Fruit fly (Drosophila melanogaster) whole organism, embryonic: ENCODE data around the gene BCAS2.
A peak's percentile ranks its signal among the peaks of the same experiment; 100 is the strongest.

Source experiments
- Atf-2 ChIP-seq: fragments of 200-800 bp; sonication (Bioruptor generic); optimal IDR thresholded peaks from 2 replicates; lab custom pipeline; 2016; ENCODE audit warnings: missing biosample characterization, missing genetic modification characterization
- Atf6 ChIP-seq: fragments of 200-800 bp; sonication (Bioruptor generic); IDR thresholded peaks from 2 replicates; pipeline ENCODE4 v1.3.6; 2022; ENCODE audit warnings: missing biosample characterization, missing genetic modification characterization
- CG10366 ChIP-seq: fragments of 200-800 bp; sonication (Bioruptor generic); IDR thresholded peaks from 2 replicates; pipeline ENCODE4 v1.3.6; 2022; ENCODE audit warnings: missing biosample characterization, missing genetic modification characterization
- CG11456 ChIP-seq: fragments of 200-800 bp; sonication (Bioruptor generic); IDR thresholded peaks from 3 replicates; pipeline ENCODE4 v1.3.6; 2022; ENCODE audit warnings: missing biosample characterization, missing genetic modification characterization
- CG1233 ChIP-seq: fragments of 200-800 bp; sonication (Bioruptor generic); optimal IDR thresholded peaks from 4 replicates; lab custom pipeline; 2018; ENCODE audit warnings: missing biosample characterization, mild to moderate bottlenecking, missing genetic modification characterization
- CG13123 ChIP-seq: fragments of 200-800 bp; sonication (Bioruptor generic); optimal IDR thresholded peaks from 2 replicates; lab custom pipeline; 2016; ENCODE audit warnings: missing biosample characterization, missing genetic modification characterization
- CG13424 ChIP-seq: fragments of 200-800 bp; sonication (Bioruptor generic); optimal IDR thresholded peaks from 2 replicates; lab custom pipeline; 2019; ENCODE audit warnings: missing biosample characterization, mild to moderate bottlenecking, missing genetic modification characterization, moderate library complexity
- CG13894 ChIP-seq: fragments of 200-800 bp; sonication (Bioruptor generic); optimal IDR thresholded peaks from 3 replicates; lab custom pipeline; 2018; ENCODE audit warnings: missing biosample characterization, mild to moderate bottlenecking, missing genetic modification characterization, moderate library complexity
- CG14965 ChIP-seq: fragments of 200-800 bp; sonication (Bioruptor generic); optimal IDR thresholded peaks from 2 replicates; lab custom pipeline; 2016; ENCODE audit warnings: missing biosample characterization, missing genetic modification characterization, borderline replicate concordance
- CG15011 ChIP-seq: fragments of 200-800 bp; sonication (Bioruptor generic); optimal IDR thresholded peaks from 3 replicates; lab custom pipeline; 2018; ENCODE audit warnings: missing biosample characterization, mild to moderate bottlenecking, missing genetic modification characterization
- CG15073 ChIP-seq: fragments of 200-800 bp; sonication (Bioruptor generic); optimal IDR thresholded peaks from 2 replicates; lab custom pipeline; 2016; ENCODE audit warnings: missing biosample characterization, missing genetic modification characterization
- CG1602 ChIP-seq: fragments of 200-800 bp; sonication (Bioruptor generic); optimal IDR thresholded peaks from 3 replicates; lab custom pipeline; 2016; ENCODE audit warnings: missing biosample characterization, missing genetic modification characterization
- CG2678 ChIP-seq: fragments of 200-800 bp; sonication (Bioruptor generic); optimal IDR thresholded peaks from 3 replicates; lab custom pipeline; 2019; ENCODE audit warnings: missing biosample characterization, mild to moderate bottlenecking, missing genetic modification characterization, moderate library complexity
- CG3065 ChIP-seq: fragments of 200-800 bp; sonication (Bioruptor generic); optimal IDR thresholded peaks from 2 replicates; lab custom pipeline; 2016; ENCODE audit warnings: missing biosample characterization, missing genetic modification characterization
- CG3407 ChIP-seq: fragments of 200-800 bp; sonication (Bioruptor generic); optimal IDR thresholded peaks from 2 replicates; lab custom pipeline; 2018; ENCODE audit warnings: missing biosample characterization, mild to moderate bottlenecking, missing genetic modification characterization
- CG34376 ChIP-seq: fragments of 200-800 bp; sonication (Bioruptor generic); optimal IDR thresholded peaks from 2 replicates; lab custom pipeline; 2018; ENCODE audit warnings: missing biosample characterization, mild to moderate bottlenecking, missing genetic modification characterization
- CG4360 ChIP-seq: fragments of 200-800 bp; sonication (Bioruptor generic); IDR thresholded peaks from 2 replicates; pipeline ENCODE4 v1.3.6; 2022; ENCODE audit warnings: missing biosample characterization, missing genetic modification characterization
- CG4617 ChIP-seq: fragments of 200-800 bp; sonication (Bioruptor generic); optimal IDR thresholded peaks from 3 replicates; lab custom pipeline; 2016; ENCODE audit warnings: missing biosample characterization, missing genetic modification characterization, borderline replicate concordance
- CG5953 ChIP-seq: fragments of 200-800 bp; sonication (Bioruptor generic); IDR thresholded peaks from 2 replicates; pipeline ENCODE4 v1.3.6; 2022; ENCODE audit warnings: missing biosample characterization, missing genetic modification characterization
- CG7839 ChIP-seq: fragments of 200-800 bp; sonication (Bioruptor generic); optimal IDR thresholded peaks from 3 replicates; lab custom pipeline; 2018; ENCODE audit warnings: missing biosample characterization, mild to moderate bottlenecking, missing genetic modification characterization, moderate library complexity
- CG9609 ChIP-seq: fragments of 200-800 bp; sonication (Bioruptor generic); optimal IDR thresholded peaks from 3 replicates; lab custom pipeline; 2016; ENCODE audit warnings: missing biosample characterization, missing genetic modification characterization
- D19A ChIP-seq: fragments of 200-800 bp; optimal IDR thresholded peaks from 3 replicates; lab custom pipeline; 2019; ENCODE audit warnings: missing biosample characterization, mild to moderate bottlenecking, missing genetic modification characterization, moderate library complexity
- Doc3 ChIP-seq: fragments of 200-800 bp; sonication (Bioruptor generic); IDR thresholded peaks from 3 replicates; pipeline ENCODE4 v1.3.6; 2022; ENCODE audit warnings: missing biosample characterization, missing genetic modification characterization; ENCODE audit not compliant: partially characterized antibody
- Dp ChIP-seq: fragments of 200-800 bp; sonication (Bioruptor generic); optimal IDR thresholded peaks from 2 replicates; lab custom pipeline; 2018; ENCODE audit warnings: missing biosample characterization, mild to moderate bottlenecking, missing genetic modification characterization, moderate library complexity
- Drgx ChIP-seq: fragments of 200-800 bp; sonication (Bioruptor generic); IDR thresholded peaks from 2 replicates; pipeline ENCODE4 v1.3.6; 2022; ENCODE audit warnings: missing biosample characterization, missing genetic modification characterization
- E2f1 ChIP-seq: fragments of 200-800 bp; sonication (Bioruptor generic); IDR thresholded peaks from 2 replicates; pipeline ENCODE4 v1.3.6; 2022; ENCODE audit warnings: missing biosample characterization, missing genetic modification characterization
- HLH3B ChIP-seq: fragments of 200-800 bp; sonication (Bioruptor generic); IDR thresholded peaks from 2 replicates; pipeline ENCODE4 v1.3.6; 2022; ENCODE audit warnings: missing biosample characterization, missing genetic modification characterization
- HLH4C ChIP-seq: fragments of 200-800 bp; sonication (Bioruptor generic); IDR thresholded peaks from 3 replicates; pipeline ENCODE4 v1.3.6; 2022; ENCODE audit warnings: missing biosample characterization, missing genetic modification characterization; ENCODE audit not compliant: partially characterized antibody
- Lhr ChIP-seq: fragments of 200-800 bp; sonication (Bioruptor generic); optimal IDR thresholded peaks from 3 replicates; lab custom pipeline; 2017; ENCODE audit warnings: mild to moderate bottlenecking, missing biosample characterization, missing genetic modification reagents, missing genetic modification characterization
- NC2β ChIP-seq: fragments of 200-800 bp; sonication (Bioruptor generic); optimal IDR thresholded peaks from 2 replicates; lab custom pipeline; 2016; ENCODE audit warnings: missing biosample characterization, missing genetic modification characterization
- Rx ChIP-seq: fragments of 200-800 bp; sonication (Bioruptor generic); IDR thresholded peaks from 2 replicates; pipeline ENCODE4 v1.3.6; 2022; ENCODE audit warnings: missing biosample characterization, missing genetic modification characterization
- Six4 ChIP-seq: fragments of 200-800 bp; sonication (Bioruptor generic); optimal IDR thresholded peaks from 2 replicates; lab custom pipeline; 2016; ENCODE audit warnings: missing biosample characterization, missing genetic modification characterization
- bbx ChIP-seq: fragments of 200-800 bp; sonication (Bioruptor generic); IDR thresholded peaks from 2 replicates; pipeline ENCODE4 v1.3.6; 2022; ENCODE audit warnings: missing biosample characterization, missing genetic modification characterization; ENCODE audit not compliant: partially characterized antibody
- bowl ChIP-seq: fragments of 200-800 bp; sonication (Bioruptor generic); IDR thresholded peaks from 2 replicates; pipeline ENCODE4 v1.3.6; 2022; ENCODE audit warnings: missing biosample characterization, missing genetic modification characterization
- bsh ChIP-seq, 2 experiments: fragments of 200-800 bp; sonication (Bioruptor generic); optimal IDR thresholded peaks; 2 replicates each; lab custom pipeline; 2017 to 2018; ENCODE audit warnings: mild to moderate bottlenecking in 2 of 2, missing biosample characterization in 2 of 2, missing genetic modification characterization in 2 of 2, moderate library complexity in 1 of 2
- caup ChIP-seq: fragments of 200-800 bp; sonication (Bioruptor generic); optimal IDR thresholded peaks from 3 replicates; lab custom pipeline; 2017; ENCODE audit warnings: missing biosample characterization, mild to moderate bottlenecking, missing genetic modification characterization, moderate library complexity; ENCODE audit not compliant: severe bottlenecking
- da ChIP-seq: fragments of 200-800 bp; sonication (Bioruptor generic); optimal IDR thresholded peaks from 2 replicates; lab custom pipeline; 2016; ENCODE audit warnings: missing biosample characterization, missing genetic modification characterization
- emc ChIP-seq: fragments of 200-800 bp; sonication (Bioruptor generic); optimal IDR thresholded peaks from 2 replicates; lab custom pipeline; 2016; ENCODE audit warnings: missing biosample characterization, missing genetic modification characterization
- ftz-f1 ChIP-seq: fragments of 200-800 bp; sonication (Bioruptor generic); optimal IDR thresholded peaks from 2 replicates; lab custom pipeline; 2016; ENCODE audit warnings: missing biosample characterization, missing genetic modification characterization
- hbn ChIP-seq: fragments of 200-800 bp; sonication (Bioruptor generic); IDR thresholded peaks from 2 replicates; pipeline ENCODE4 v1.3.6; 2022; ENCODE audit warnings: missing biosample characterization, missing genetic modification characterization; ENCODE audit not compliant: partially characterized antibody
- mam ChIP-seq: fragments of 200-800 bp; sonication (Bioruptor generic); optimal IDR thresholded peaks from 3 replicates; lab custom pipeline; 2016; ENCODE audit warnings: missing biosample characterization, missing genetic modification characterization
- psq ChIP-seq: fragments of 200-800 bp; sonication (Bioruptor generic); optimal IDR thresholded peaks from 2 replicates; lab custom pipeline; 2017; ENCODE audit warnings: missing biosample characterization, missing genetic modification characterization
- row ChIP-seq: fragments of 200-800 bp; sonication (Bioruptor generic); IDR thresholded peaks from 3 replicates; pipeline ENCODE4 v1.3.6; 2022; ENCODE audit warnings: missing biosample characterization, missing genetic modification characterization
- salm ChIP-seq: fragments of 200-800 bp; sonication (Bioruptor generic); optimal IDR thresholded peaks from 2 replicates; lab custom pipeline; 2018; ENCODE audit warnings: missing biosample characterization, mild to moderate bottlenecking, missing genetic modification characterization
- tap ChIP-seq: fragments of 200-800 bp; optimal IDR thresholded peaks from 3 replicates; lab custom pipeline; 2019; ENCODE audit warnings: missing biosample characterization, mild to moderate bottlenecking, missing genetic modification characterization, moderate library complexity
- ttk ChIP-seq: fragments of 200-800 bp; sonication (Bioruptor generic); IDR thresholded peaks from 2 replicates; pipeline ENCODE4 v2.1.2; 2022; ENCODE audit warnings: missing biosample characterization, missing genetic modification characterization
- tup ChIP-seq: fragments of 200-800 bp; sonication (Bioruptor generic); optimal IDR thresholded peaks from 2 replicates; lab custom pipeline; 2016; ENCODE audit warnings: missing biosample characterization, mild to moderate bottlenecking, missing genetic modification characterization, moderate library complexity
- zf30C ChIP-seq: fragments of 200-800 bp; sonication (Bioruptor generic); optimal IDR thresholded peaks from 3 replicates; lab custom pipeline; 2018; ENCODE audit warnings: missing biosample characterization, mild to moderate bottlenecking, missing genetic modification characterization
- zfh1 ChIP-seq: fragments of 200-800 bp; sonication (Bioruptor generic); IDR thresholded peaks from 3 replicates; pipeline ENCODE4 v1.3.6; 2022; ENCODE audit warnings: missing biosample characterization, missing genetic modification characterization
- zfh2 ChIP-seq: fragments of 200-800 bp; sonication (Bioruptor generic); optimal IDR thresholded peaks from 2 replicates; lab custom pipeline; 2016; ENCODE audit warnings: missing biosample characterization, missing genetic modification characterization

Gene BCAS2

DNA sequence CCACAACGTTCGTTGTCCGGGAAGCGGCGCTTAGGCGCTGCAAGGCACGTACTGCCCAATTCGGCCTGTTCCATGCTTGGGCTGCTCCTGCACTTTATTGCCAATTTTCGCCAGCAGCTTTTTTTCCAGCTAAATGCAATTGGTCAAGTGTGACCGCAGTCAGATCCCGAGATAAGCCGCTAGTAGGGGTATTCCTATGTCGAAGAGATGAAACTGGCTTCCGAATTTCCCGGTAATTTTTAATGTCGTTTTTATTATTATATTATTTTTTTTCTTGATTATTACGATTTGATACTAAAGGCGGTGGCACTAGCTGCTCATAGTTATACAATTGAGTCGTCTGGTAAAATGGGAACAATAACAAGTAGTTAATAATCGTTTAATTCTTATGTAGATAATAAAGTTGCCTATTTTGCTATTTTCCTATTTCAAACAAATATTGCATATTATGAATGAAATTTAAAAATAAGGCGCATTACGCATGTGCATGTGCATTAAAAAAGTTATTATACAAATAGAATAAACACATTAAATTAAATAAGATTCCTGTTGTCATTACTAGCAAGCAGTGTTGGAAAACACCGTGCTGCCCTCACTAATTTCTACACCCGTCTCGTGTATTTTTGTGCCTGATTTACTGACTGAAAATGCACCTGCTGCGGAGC lies 5.7 kb downstream of the BCAS2 start, which contains the start of the genes CG5003 and mRpS22 (continued):
- no peak for TF ChIP-seq CG13123
- TF ChIP-seq Atf-2 (GFP tag; lab: Kevin White, UChicago), result no peak
- TF ChIP-seq ttk (GFP tag; lab: Robert Waterston, UW), result 0 out of 2 replicates have a peak, but pooled peaks have one; percentile 5
- no peak for TF ChIP-seq HLH4C (GFP tag; lab: Robert Waterston, UW)
- TF ChIP-seq CG3407 (GFP tag; lab: Kevin White, UChicago), result peak; percentile 17
- TF ChIP-seq CG15073 (GFP tag; lab: Kevin White, UChicago), result no peak
- peak; percentile 23 for TF ChIP-seq CG10366 (GFP tag; lab: Robert Waterston, UW)
- TF ChIP-seq HLH3B, result no peak
- no peak for TF ChIP-seq zf30C (GFP tag; lab: Kevin White, UChicago)
- peak; percentile 70 for TF ChIP-seq CG7839 (tag; lab: Kevin White, UChicago)
- TF ChIP-seq ftz-f1 (GFP tag; lab: Kevin White, UChicago), result no peak
- TF ChIP-seq bowl (GFP tag; lab: Robert Waterston, UW), result no peak; the same call in 1 of the 2 replicates
- TF ChIP-seq CG9609, result no peak
- TF ChIP-seq CG3065 (GFP tag; lab: Kevin White, UChicago), result no peak
- peak; percentile 8 for TF ChIP-seq tap (tag; lab: Kevin White, UChicago)
- TF ChIP-seq D19A (tag; lab: Kevin White, UChicago), result no peak
- peak; percentile 39 for TF ChIP-seq caup
- TF ChIP-seq CG13894 (tag; lab: Kevin White, UChicago), result peak; percentile 24
- no peak for TF ChIP-seq tup (GFP tag; lab: Kevin White, UChicago)
- no peak for TF ChIP-seq CG5953 (GFP tag; lab: Robert Waterston, UW)
- peak; percentile 59 for TF ChIP-seq CG1233 (GFP tag; lab: Kevin White, UChicago)
- no peak; the same call in 1 of the 2 replicates for TF ChIP-seq Atf6
- TF ChIP-seq mam (GFP tag; lab: Kevin White, UChicago), result no peak
- TF ChIP-seq Lhr (GFP tag; lab: Kevin White, UChicago), result peak; percentile 24
- no peak for TF ChIP-seq CG4617 (GFP tag; lab: Kevin White, UChicago)
- peak; percentile 83 for TF ChIP-seq row (GFP tag; lab: Robert Waterston, UW)
- TF ChIP-seq Drgx (GFP tag; lab: Robert Waterston, UW), result no peak
- TF ChIP-seq CG4360 (GFP tag; lab: Robert Waterston, UW), result no peak
- TF ChIP-seq CG1602 (GFP tag; lab: Kevin White, UChicago), result peak; percentile 25
- TF ChIP-seq Six4 (GFP tag; lab: Kevin White, UChicago), result no peak
- no peak for TF ChIP-seq Doc3 (GFP tag; lab: Robert Waterston, UW)
- peak; percentile 44 for TF ChIP-seq zfh2 (GFP tag; lab: Kevin White, UChicago)
- peak; percentile 10 for TF ChIP-seq Dp (GFP tag; lab: Kevin White, UChicago)
- no peak for TF ChIP-seq da (GFP tag; lab: Kevin White, UChicago)
- no peak for TF ChIP-seq salm (tag; lab: Kevin White, UChicago)
- peak; percentile 78 for TF ChIP-seq CG2678 (tag; lab: Kevin White, UChicago)
- TF ChIP-seq bbx (GFP tag; lab: Robert Waterston, UW), result 0 out of 2 replicates have a peak, but pooled peaks have one; percentile 9
- TF ChIP-seq emc (GFP tag; lab: Kevin White, UChicago), result no peak
- TF ChIP-seq CG15011, result no peak
- TF ChIP-seq hbn, result no peak
- TF ChIP-seq E2f1, result no peak
- TF ChIP-seq CG11456 (GFP tag; lab: Robert Waterston, UW), result 0 out of 3 replicates have a peak, but pooled peaks have one; percentile 32
- peak; percentile 20 for TF ChIP-seq CG34376
- TF ChIP-seq CG14965 (GFP tag; lab: Kevin White, UChicago), result no peak
- peak in 1 of 2 experiments; percentile 26 for TF ChIP-seq bsh (GFP tag; optimal IDR thresholded peaks at IDR 0.05; lab: Kevin White, UChicago)
- no peak for TF ChIP-seq NC2β (GFP tag; lab: Kevin White, UChicago)
- TF ChIP-seq zfh1 (GFP tag; lab: Robert Waterston, UW), result peak; percentile 6; the same call in 1 of the 3 replicates
- no peak for TF ChIP-seq psq (GFP tag; lab: Kevin White, UChicago)
- no peak for TF ChIP-seq Rx (GFP tag; lab: Robert Waterston, UW)
- TF ChIP-seq CG13424 (tag; lab: Kevin White, UChicago), result peak; percentile 75
